Worm (Caenorhabditis elegans): ENCODE measurements around the gene F57G9.7.

DNA sequence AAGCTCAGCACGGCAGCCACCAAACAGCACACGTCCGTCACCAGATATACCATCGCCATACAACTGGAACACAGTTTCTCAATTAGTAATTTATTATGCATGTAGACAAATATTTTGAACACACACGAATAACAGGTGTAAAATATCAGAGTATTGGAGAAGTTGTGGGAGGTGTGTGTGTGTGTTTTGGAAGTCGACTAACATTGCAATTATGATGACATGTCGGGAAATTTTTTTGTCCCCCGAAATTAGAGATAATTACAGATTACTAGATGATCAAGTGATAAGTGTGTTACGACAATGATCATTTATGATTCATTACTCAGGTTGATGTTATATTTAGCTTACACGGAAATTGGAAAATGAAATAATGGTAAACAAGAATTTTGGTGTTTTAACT lies 32.2 kb upstream of the F57G9.7 start, which contains the start of gene Y57A10C.8:
- no peak for TF ChIP-seq lsy-2 (tag; optimal IDR thresholded peaks at IDR 0.05)
- TF ChIP-seq F44E2.7 (GFP tag; IDR thresholded peaks at IDR 0.05): no peak
- TF ChIP-seq dve-1 (tag; optimal IDR thresholded peaks at IDR 0.05; ENCODE audit: insufficient read depth): no peak
- no peak for TF ChIP-seq fkh-10 (GFP tag; optimal IDR thresholded peaks at IDR 0.05)
- TF ChIP-seq ama-1 (optimal IDR thresholded peaks at IDR 0.05): no peak
- no peak for TF ChIP-seq lin-39 (tag; optimal IDR thresholded peaks at IDR 0.05)
- TF ChIP-seq daf-19 (GFP tag; conservative IDR thresholded peaks at IDR 0.05): no peak

Data from whole organism, L4 larva.